Worm (Caenorhabditis elegans) whole organism, midembryonic: ENCODE results near the gene C54C6.7.

Experiments used
- T22C8.4 ChIP-seq: fragments of 200-800 bp; sonication (Bioruptor generic); IDR thresholded peaks from 2 replicates; pipeline ENCODE4 v1.3.6; 2022; ENCODE audit warnings: missing genetic modification characterization, missing compliant biosample characterization
- cog-1 ChIP-seq: sonication (generic microtip); optimal IDR thresholded peaks from 2 replicates; lab custom pipeline; 2016; ENCODE audit warnings: missing genetic modification characterization, missing compliant biosample characterization
- flt-1 ChIP-seq: fragments of 200-800 bp; sonication (Bioruptor generic); IDR thresholded peaks from 2 replicates; pipeline ENCODE4 v1.3.6; 2022; ENCODE audit warnings: missing genetic modification characterization, missing compliant biosample characterization
- klf-2 ChIP-seq: fragments of 200-800 bp; sonication (Bioruptor generic); conservative IDR thresholded peaks from 2 replicates; pipeline ENCODE4 v1.3.6; 2022; ENCODE audit warnings: missing genetic modification reagents, missing genetic modification characterization, missing compliant biosample characterization
- med-1 ChIP-seq: sonication (generic microtip); optimal IDR thresholded peaks from 2 replicates; lab custom pipeline; 2017; ENCODE audit warnings: missing genetic modification characterization, mild to moderate bottlenecking, missing compliant biosample characterization, antibody characterized with exemption, missing genetic modification reagents; ENCODE audit not compliant: insufficient read depth
- ref-1 ChIP-seq: fragments of 200-800 bp; sonication (Bioruptor generic); conservative IDR thresholded peaks from 2 replicates; pipeline ENCODE4 v1.3.6; 2022; ENCODE audit warnings: missing genetic modification reagents, missing genetic modification characterization, missing compliant biosample characterization
- tab-1 ChIP-seq: fragments of 200-800 bp; sonication (Bioruptor generic); IDR thresholded peaks from 2 replicates; pipeline ENCODE4 v1.3.6; 2022; ENCODE audit warnings: missing genetic modification characterization, missing compliant biosample characterization
- ztf-23 ChIP-seq: fragments of 200-800 bp; sonication (Bioruptor generic); IDR thresholded peaks from 2 replicates; pipeline ENCODE4 v1.3.6; 2022; ENCODE audit warnings: missing genetic modification reagents, missing genetic modification characterization, missing compliant biosample characterization
- ztf-29 ChIP-seq: fragments of 200-800 bp; sonication (Bioruptor generic); IDR thresholded peaks from 2 replicates; pipeline ENCODE4 v1.3.6; 2022; ENCODE audit warnings: missing genetic modification reagents, missing genetic modification characterization, missing compliant biosample characterization

Gene C54C6.7

ce11 chrIII:3541093-3541492, 5.1 kb downstream of the C54C6.7 start:
- TF ChIP-seq flt-1 (GFP tag; lab: Robert Waterston, UW): no peak
- TF ChIP-seq med-1: no peak
- no peak for TF ChIP-seq ref-1
- TF ChIP-seq ztf-29 (GFP tag; lab: Robert Waterston, UW): no peak
- no peak for TF ChIP-seq T22C8.4 (GFP tag; lab: Robert Waterston, UW)
- TF ChIP-seq klf-2 (GFP tag; lab: Robert Waterston, UW): no peak
- no peak for TF ChIP-seq cog-1 (tag; lab: Kevin White, UChicago)
- TF ChIP-seq tab-1 (GFP tag; lab: Robert Waterston, UW): no peak
- TF ChIP-seq ztf-23 (GFP tag; lab: Robert Waterston, UW): no peak

DNA sequence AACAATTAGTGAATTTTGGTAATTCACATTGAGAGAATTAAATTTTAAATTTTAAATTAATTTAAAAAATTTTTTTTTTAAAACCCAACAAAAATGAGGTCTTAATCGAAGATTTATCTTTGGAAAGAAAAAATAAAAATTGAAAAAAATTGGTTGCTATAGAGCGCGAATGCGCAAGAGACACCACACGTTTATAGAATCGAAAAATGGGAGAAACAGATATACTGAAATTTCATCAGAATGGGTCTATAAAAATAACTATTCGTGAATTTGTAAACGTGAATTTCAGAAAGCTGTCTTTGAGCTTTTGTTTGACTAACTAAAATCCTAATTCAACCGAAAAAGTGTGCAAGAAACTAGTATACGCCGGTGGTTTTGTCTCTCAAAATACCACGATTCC, 5.8 kb downstream of the C54C6.7 start:
- 0 out of 2 replicates have a peak, but pooled peaks have one; percentile 24 for TF ChIP-seq ztf-29 (GFP tag; lab: Robert Waterston, UW)
- TF ChIP-seq tab-1 (GFP tag; lab: Robert Waterston, UW): no peak

- TF ChIP-seq ztf-29 (GFP tag; lab: Robert Waterston, UW): no peak
- no peak for TF ChIP-seq klf-2 (GFP tag; lab: Robert Waterston, UW)
- TF ChIP-seq ztf-23 (GFP tag; lab: Robert Waterston, UW): no peak
- TF ChIP-seq T22C8.4 (GFP tag; lab: Robert Waterston, UW): no peak
- TF ChIP-seq tab-1 (GFP tag; lab: Robert Waterston, UW): no peak
These were observed 6.7 kb downstream of the C54C6.7 start for ce11 chrIII:3539499-3539898.

DNA sequence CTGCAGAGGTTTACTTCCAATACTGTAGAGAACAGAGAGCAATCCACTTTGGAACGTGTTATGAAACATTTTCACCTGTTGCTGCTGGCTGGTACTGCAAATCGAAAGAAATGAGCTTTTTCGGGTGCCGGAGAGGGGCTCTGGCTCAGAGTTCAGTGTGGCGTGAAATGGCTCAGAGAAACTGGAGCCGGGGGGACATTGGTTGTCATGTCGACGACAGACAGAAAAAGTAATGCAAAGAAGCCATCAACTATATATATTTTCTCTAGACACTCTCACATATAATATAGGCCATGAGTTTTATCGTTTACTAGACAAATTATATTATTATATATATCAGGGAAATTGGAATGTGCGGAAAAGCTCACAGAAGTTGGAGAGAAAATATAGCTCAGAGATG, 8.8 kb downstream of the C54C6.7 start, which contains the start of gene cfap-20:
TSS of gene cfap-20 (minus strand) at position 101 of the 400 bp plus-strand sequence.
- TF ChIP-seq flt-1 (GFP tag; lab: Robert Waterston, UW) (0 out of 2 replicates have a peak, but pooled peaks have one; percentile 6), klf-2 (GFP tag; lab: Robert Waterston, UW) (no peak)

- TF ChIP-seq klf-2 (GFP tag; lab: Robert Waterston, UW): no peak
These were observed 12.0 kb downstream of the C54C6.7 start for ce11 chrIII:3534185-3534584.

ce11 chrIII:3532035-3532434, 14.2 kb downstream of the C54C6.7 start:
- 0 out of 2 replicates have a peak, but pooled peaks have one; percentile 50 for TF ChIP-seq flt-1 (GFP tag; lab: Robert Waterston, UW)
- TF ChIP-seq ztf-29 (GFP tag; lab: Robert Waterston, UW): no peak
- TF ChIP-seq med-1: no peak
- TF ChIP-seq cog-1 (tag; lab: Kevin White, UChicago): peak; percentile 18
- no peak for TF ChIP-seq tab-1 (GFP tag; lab: Robert Waterston, UW)
- no peak for TF ChIP-seq ref-1
- no peak for TF ChIP-seq klf-2 (GFP tag; lab: Robert Waterston, UW)
- peak; percentile 18; the same call in 1 of the 2 replicates for TF ChIP-seq T22C8.4 (GFP tag; lab: Robert Waterston, UW)
- TF ChIP-seq ztf-23 (GFP tag; lab: Robert Waterston, UW): no peak

DNA sequence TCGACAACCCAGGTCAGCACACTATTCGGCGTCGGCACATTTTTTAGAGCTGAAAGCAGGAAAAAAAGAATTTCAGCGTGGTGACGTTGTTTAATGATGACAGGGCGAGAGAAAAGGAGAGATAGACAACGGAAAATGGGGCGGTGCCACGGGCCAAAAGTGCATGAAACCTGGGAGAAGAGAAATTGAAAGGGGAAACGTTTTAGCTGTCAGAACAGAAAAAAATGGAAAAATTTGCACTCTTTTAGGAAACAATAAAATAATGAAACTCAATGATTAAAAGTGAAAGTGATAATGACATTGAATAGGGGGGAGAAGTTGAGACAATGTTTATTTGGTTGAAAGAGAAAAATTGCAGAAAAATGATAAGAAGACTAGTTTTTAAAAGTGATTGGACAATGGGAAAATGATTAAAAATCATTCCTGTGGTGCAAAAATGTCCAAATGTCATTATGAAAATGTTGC, 16.4 kb downstream of the C54C6.7 start, which contains the start of gene pitp-1:
TSS of gene pitp-1 (minus strand) at position 51 of the 465 bp plus-strand sequence.
- no peak for TF ChIP-seq med-1
- no peak for TF ChIP-seq cog-1 (tag; lab: Kevin White, UChicago)
- no peak for TF ChIP-seq tab-1 (GFP tag; lab: Robert Waterston, UW)
- no peak for TF ChIP-seq ztf-23 (GFP tag; lab: Robert Waterston, UW)
- no peak for TF ChIP-seq T22C8.4 (GFP tag; lab: Robert Waterston, UW)
- TF ChIP-seq ztf-29 (GFP tag; lab: Robert Waterston, UW): no peak
- TF ChIP-seq flt-1 (GFP tag; lab: Robert Waterston, UW): no peak
- no peak for TF ChIP-seq klf-2 (GFP tag; lab: Robert Waterston, UW)
- no peak for TF ChIP-seq ref-1

DNA sequence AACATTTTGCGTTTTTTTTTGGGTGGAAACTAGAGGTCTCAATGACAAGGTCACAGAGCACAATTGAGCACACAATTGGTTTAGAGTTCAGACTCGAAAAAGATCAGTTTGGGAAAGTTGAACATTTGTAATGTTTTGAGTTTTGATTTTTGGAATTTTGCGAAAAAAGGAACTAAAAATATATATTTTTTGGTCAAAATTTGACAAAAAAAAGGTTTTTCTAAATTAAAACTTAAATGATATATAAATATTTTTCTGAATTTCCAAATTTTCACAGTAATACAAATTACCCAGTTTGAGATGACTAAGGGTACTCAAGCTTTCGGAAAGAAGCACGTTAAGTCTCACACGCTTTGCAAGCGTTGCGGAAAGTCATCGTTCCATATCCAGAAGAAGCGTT, 17.9 kb downstream of the C54C6.7 start, which contains the start of gene rpl-37:
TSS of gene rpl-37 (plus strand) at position 301 of the 400 bp plus-strand sequence.
- TF ChIP-seq T22C8.4 (GFP tag; lab: Robert Waterston, UW) (no peak), cog-1 (tag; lab: Kevin White, UChicago) (no peak), ref-1 (no peak), med-1 (no peak), ztf-23 (GFP tag; lab: Robert Waterston, UW) (no peak)

- TF ChIP-seq klf-2 (GFP tag; lab: Robert Waterston, UW): no peak
- no peak for TF ChIP-seq tab-1 (GFP tag; lab: Robert Waterston, UW)
- TF ChIP-seq cog-1 (tag; lab: Kevin White, UChicago): no peak
- TF ChIP-seq ref-1: no peak
- no peak for TF ChIP-seq ztf-23 (GFP tag; lab: Robert Waterston, UW)
- TF ChIP-seq T22C8.4 (GFP tag; lab: Robert Waterston, UW): no peak
- TF ChIP-seq ztf-29 (GFP tag; lab: Robert Waterston, UW): no peak
- no peak for TF ChIP-seq flt-1 (GFP tag; lab: Robert Waterston, UW)
- TF ChIP-seq med-1: no peak
These were observed 22.9 kb downstream of the C54C6.7 start for ce11 chrIII:3523363-3523762.

DNA sequence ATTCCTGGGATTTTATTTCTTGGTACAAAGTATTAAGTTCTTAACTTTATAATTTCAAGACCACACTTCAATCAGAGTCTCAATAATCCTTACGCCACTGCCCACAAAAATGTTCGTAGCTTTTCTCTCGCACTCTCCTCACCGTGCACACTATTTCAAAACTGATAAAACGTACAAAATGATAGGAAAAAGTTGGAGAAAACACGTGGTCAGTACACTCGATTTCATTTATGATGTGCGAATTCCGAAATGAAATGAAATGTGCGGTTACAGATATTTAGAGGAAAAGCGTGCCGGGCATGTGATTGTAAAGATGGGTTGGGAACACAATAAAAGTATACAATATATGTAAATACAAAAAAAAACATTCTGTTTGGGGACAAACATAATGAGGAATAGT, 25.8 kb downstream of the C54C6.7 start:
- TF ChIP-seq flt-1 (GFP tag; lab: Robert Waterston, UW): no peak
- TF ChIP-seq tab-1 (GFP tag; lab: Robert Waterston, UW): no peak
- no peak for TF ChIP-seq T22C8.4 (GFP tag; lab: Robert Waterston, UW)
- no peak for TF ChIP-seq ref-1
- no peak for TF ChIP-seq ztf-29 (GFP tag; lab: Robert Waterston, UW)
- TF ChIP-seq cog-1 (tag; lab: Kevin White, UChicago): no peak
- TF ChIP-seq ztf-23 (GFP tag; lab: Robert Waterston, UW): no peak
- TF ChIP-seq klf-2 (GFP tag; lab: Robert Waterston, UW): no peak
- no peak for TF ChIP-seq med-1
